Worm (Caenorhabditis elegans): ENCODE measurements around the gene ZK938.3.

Gene ZK938.3

DNA sequence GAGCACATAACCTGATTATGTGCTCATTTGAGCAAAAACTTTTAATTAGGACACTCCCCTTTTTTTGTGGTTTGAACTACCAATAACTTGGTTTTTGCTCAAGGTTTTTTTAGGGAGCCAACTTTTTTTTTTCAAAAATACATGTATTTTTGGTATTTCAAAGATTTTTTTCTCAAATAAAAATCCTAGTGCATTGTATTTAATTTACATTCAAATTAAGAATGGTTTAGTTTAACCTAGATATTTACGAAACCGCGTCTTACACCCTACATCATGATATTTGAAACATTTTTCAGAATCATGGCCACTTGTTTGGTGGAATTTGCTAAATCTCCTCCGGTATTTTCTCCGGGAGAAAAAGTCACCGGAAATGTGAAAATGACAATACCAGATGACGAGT is 1.2 kb upstream of the ZK938.3 start, which contains the start of gene arrd-5:
arrd-5 (plus strand) TSS at position 301 of the 400 bp plus-strand sequence.
- TF ChIP-seq sma-9 (GFP tag; optimal IDR thresholded peaks at IDR 0.05) (no peak), sma-9 (tag; optimal IDR thresholded peaks at IDR 0.05) (no peak), nhr-129 (tag; optimal IDR thresholded peaks at IDR 0.05) (no peak)

ce11 chrII:9831033-9831432 is 2.7 kb downstream of the ZK938.3 start, which contains the start of gene ZK938.12:
TSS of gene ZK938.12 (plus strand) at chrII:9831333.
- TF ChIP-seq sma-9 (GFP tag; optimal IDR thresholded peaks at IDR 0.05) (no peak), sma-9 (tag; optimal IDR thresholded peaks at IDR 0.05) (no peak), nhr-77 (tag; optimal IDR thresholded peaks at IDR 0.05) (no peak), ztf-4 (tag; optimal IDR thresholded peaks at IDR 0.05) (no peak), Y55F3AM.14 (GFP tag; optimal IDR thresholded peaks at IDR 0.05) (no peak), ZK546.5 (tag; optimal IDR thresholded peaks at IDR 0.05) (no peak), gmeb-1 (tag; optimal IDR thresholded peaks at IDR 0.05) (no peak), ceh-82 (tag; optimal IDR thresholded peaks at IDR 0.05) (no peak), nhr-10 (tag; optimal IDR thresholded peaks at IDR 0.05) (no peak)

DNA sequence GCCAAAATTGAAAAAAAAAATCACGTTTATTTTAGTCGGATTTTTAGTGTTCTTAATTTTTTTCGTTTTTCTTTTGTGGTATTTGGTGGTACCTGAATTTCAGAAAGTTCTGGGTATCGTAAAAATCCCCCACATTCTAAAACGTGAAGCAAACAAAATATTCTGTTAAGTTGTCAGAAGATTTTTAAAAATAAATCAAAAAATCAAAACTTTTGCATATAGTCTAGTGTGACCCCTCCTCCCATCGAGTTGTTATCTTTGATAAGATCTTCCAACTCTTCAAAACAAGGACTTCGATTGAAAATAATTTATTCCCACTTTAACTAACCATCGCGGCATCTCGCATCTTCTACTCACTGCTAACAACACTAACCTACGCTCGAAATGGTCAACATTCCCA is 4.6 kb downstream of the ZK938.3 start, which contains the start of gene ZK938.1:
ZK938.1 (plus strand) TSS at position 301 of the 400 bp plus-strand sequence.
- TF ChIP-seq Y55F3AM.14 (GFP tag; optimal IDR thresholded peaks at IDR 0.05) (no peak), nhr-237 (tag; optimal IDR thresholded peaks at IDR 0.05) (no peak), lin-13 (GFP tag; optimal IDR thresholded peaks at IDR 0.05) (no peak), alr-1 (tag; optimal IDR thresholded peaks at IDR 0.05) (no peak), unc-39 (tag; optimal IDR thresholded peaks at IDR 0.05) (no peak), lsy-2 (tag; optimal IDR thresholded peaks at IDR 0.05) (no peak), C34F6.9 (tag; optimal IDR thresholded peaks at IDR 0.05) (no peak), nhr-77 (tag; optimal IDR thresholded peaks at IDR 0.05) (no peak), nhr-6 (tag; optimal IDR thresholded peaks at IDR 0.05) (no peak), nhr-23 (tag; optimal IDR thresholded peaks at IDR 0.05) (no peak), nhr-10 (tag; optimal IDR thresholded peaks at IDR 0.05) (no peak), sem-4 (tag; optimal IDR thresholded peaks at IDR 0.05) (no peak), ztf-1 (GFP tag; conservative IDR thresholded peaks at IDR 0.05) (no peak), fos-1 (tag; optimal IDR thresholded peaks at IDR 0.05) (no peak), nhr-21 (tag; optimal IDR thresholded peaks at IDR 0.05) (no peak), snpc-4 (tag; optimal IDR thresholded peaks at IDR 0.05) (no peak), nhr-12 (tag; optimal IDR thresholded peaks at IDR 0.05) (no peak), blmp-1 (tag; optimal IDR thresholded peaks at IDR 0.05; ENCODE audit: insufficient read depth) (no peak), gmeb-1 (tag; optimal IDR thresholded peaks at IDR 0.05) (no peak)

DNA sequence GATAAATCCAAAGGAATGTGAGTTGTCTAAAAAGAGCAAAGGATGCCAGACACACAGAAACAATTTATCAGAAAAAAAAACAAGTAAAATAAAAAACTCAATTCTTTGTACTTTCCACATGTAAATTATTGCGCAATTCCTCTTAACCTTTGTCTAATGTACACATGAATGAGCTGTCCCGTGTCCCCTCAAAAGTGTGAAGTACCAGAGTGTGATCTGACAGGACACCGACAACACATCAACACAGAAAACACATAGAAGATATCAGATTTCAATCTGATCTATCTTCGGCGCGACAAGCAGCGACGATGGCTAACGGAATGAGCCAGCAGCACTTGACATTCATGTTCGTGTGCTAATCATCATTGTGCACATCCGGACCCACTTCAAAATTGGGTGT is 5.3 kb downstream of the ZK938.3 start:
- no peak for TF ChIP-seq nhr-12 (tag; optimal IDR thresholded peaks at IDR 0.05)
- no peak for TF ChIP-seq elt-3 (tag; optimal IDR thresholded peaks at IDR 0.05)

DNA sequence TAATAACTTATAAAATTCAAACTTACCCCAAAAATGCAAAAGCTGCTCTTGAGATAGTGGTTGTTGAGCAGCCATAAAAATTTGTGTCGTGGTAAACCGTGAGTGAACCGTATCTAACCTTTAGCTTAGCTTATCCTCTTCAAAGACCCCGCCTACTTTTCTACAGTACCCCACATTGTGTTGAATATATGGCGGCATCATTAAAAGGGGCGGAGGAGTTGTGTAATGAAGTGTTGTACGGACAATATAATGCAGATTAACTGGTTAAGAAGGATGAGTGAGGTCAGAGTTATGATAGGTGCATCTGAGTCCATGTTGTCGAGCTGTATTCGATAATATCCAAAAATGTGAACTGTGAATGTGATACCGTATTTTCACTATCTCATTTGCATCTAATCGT is 5.9 kb downstream of the ZK938.3 start, which contains the start of gene eyg-1:
eyg-1 (minus strand) TSS at position 101 of the 400 bp plus-strand sequence.
- TF ChIP-seq nhr-25 (tag; optimal IDR thresholded peaks at IDR 0.05) (no peak), mbf-1 (tag; optimal IDR thresholded peaks at IDR 0.05) (no peak), nhr-77 (tag; optimal IDR thresholded peaks at IDR 0.05) (no peak), unc-39 (tag; optimal IDR thresholded peaks at IDR 0.05) (no peak), ceh-16 (tag; optimal IDR thresholded peaks at IDR 0.05) (no peak), sma-3 (GFP tag; optimal IDR thresholded peaks at IDR 0.05) (no peak), unc-55 (GFP tag; optimal IDR thresholded peaks at IDR 0.05) (no peak)

DNA sequence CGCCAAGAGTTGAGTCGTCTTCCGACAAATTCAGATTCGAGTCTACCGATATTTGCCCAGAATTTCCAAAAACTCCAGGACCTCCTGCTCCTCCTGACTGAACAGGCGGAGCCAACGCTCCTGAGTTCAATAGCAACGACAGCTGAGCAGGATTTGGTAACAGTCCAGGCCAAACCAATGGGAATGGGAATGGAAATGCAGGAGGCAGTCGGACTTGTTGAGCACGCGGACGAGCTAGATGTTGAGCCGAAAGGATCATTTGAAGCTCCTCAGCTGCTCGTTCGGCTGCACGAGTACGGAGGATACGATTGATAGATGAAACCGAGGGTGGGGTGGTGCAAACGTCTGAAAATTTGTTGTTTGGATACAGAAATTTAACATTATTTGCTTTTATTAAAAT is 6.8 kb downstream of the ZK938.3 start:
- no peak for TF ChIP-seq ztf-4 (tag; optimal IDR thresholded peaks at IDR 0.05)
- TF ChIP-seq alr-1 (tag; optimal IDR thresholded peaks at IDR 0.05), result no peak
- TF ChIP-seq lin-39 (tag; optimal IDR thresholded peaks at IDR 0.05), result no peak
- TF ChIP-seq lin-11 (tag; optimal IDR thresholded peaks at IDR 0.05), result no peak
- no peak for TF ChIP-seq lsy-2 (tag; optimal IDR thresholded peaks at IDR 0.05)
- TF ChIP-seq unc-55 (GFP tag; optimal IDR thresholded peaks at IDR 0.05), result no peak
- TF ChIP-seq nhr-11 (tag; optimal IDR thresholded peaks at IDR 0.05), result no peak
- no peak for TF ChIP-seq nhr-12 (tag; optimal IDR thresholded peaks at IDR 0.05)
- no peak for TF ChIP-seq snpc-4 (tag; optimal IDR thresholded peaks at IDR 0.05)
- TF ChIP-seq elt-3 (tag; optimal IDR thresholded peaks at IDR 0.05), result no peak
- TF ChIP-seq gmeb-1 (tag; optimal IDR thresholded peaks at IDR 0.05), result no peak
- no peak for TF ChIP-seq ztf-1 (GFP tag; conservative IDR thresholded peaks at IDR 0.05)
- no peak for TF ChIP-seq ZK546.5 (tag; optimal IDR thresholded peaks at IDR 0.05)
- TF ChIP-seq ceh-82 (tag; optimal IDR thresholded peaks at IDR 0.05), result no peak
- no peak for TF ChIP-seq sma-3 (GFP tag; optimal IDR thresholded peaks at IDR 0.05)
- no peak for TF ChIP-seq skn-1 (tag; optimal IDR thresholded peaks at IDR 0.05)
- TF ChIP-seq peb-1 (tag; optimal IDR thresholded peaks at IDR 0.05), result no peak
- TF ChIP-seq unc-62 (GFP tag; optimal IDR thresholded peaks at IDR 0.05), result no peak
